Worm (Caenorhabditis elegans) whole organism, L4/young adult: ENCODE data around the gene T24D5.4.

Experiments
- W03F9.2 ChIP-seq: fragments of 150-350 bp; optimal IDR thresholded peaks from 2 replicates; lab custom pipeline; 2014; ENCODE audit warnings: missing biosample characterization, missing genetic modification characterization
- dao-5 ChIP-seq: sonication (generic microtip); optimal IDR thresholded peaks from 2 replicates; lab custom pipeline; 2016; ENCODE audit warnings: missing genotype, missing genetic modification characterization, moderate library complexity, missing compliant biosample characterization

- TF ChIP-seq dao-5 (tag; lab: Kevin White, UChicago): no peak
- no peak for TF ChIP-seq W03F9.2 (tag; lab: Kevin White, UChicago)
Measured at ce11 chrX:12642952-12643351, 46.0 kb downstream of the T24D5.4 start.
